Worm (Caenorhabditis elegans) whole organism, L1 larva: ENCODE measurements around the gene abf-6.

ENCODE experiments used
- ama-1 ChIP-seq: fragments of 150-350 bp; optimal IDR thresholded peaks from 2 replicates; lab custom pipeline; 2014
- lin-13 ChIP-seq: fragments of 150-350 bp; optimal IDR thresholded peaks from 2 replicates; lab custom pipeline; 2014; ENCODE audit warnings: missing biosample characterization, missing genetic modification reagents, missing genetic modification characterization
- mdl-1 ChIP-seq, 2 experiments: fragments of 150-350 bp; optimal IDR thresholded peaks; 2 replicates each; lab custom pipeline; 2014 to 2017; ENCODE audit warnings: missing biosample characterization in 2 of 2, missing genetic modification characterization in 2 of 2, inconsistent platforms in 1 of 2
- nhr-11 ChIP-seq: fragments of 150-350 bp; optimal IDR thresholded peaks from 2 replicates; lab custom pipeline; 2014; ENCODE audit warnings: missing biosample characterization, missing genetic modification characterization
- nhr-237 ChIP-seq: fragments of 150-350 bp; optimal IDR thresholded peaks from 2 replicates; lab custom pipeline; 2014; ENCODE audit warnings: missing biosample characterization, missing genetic modification characterization
- pax-3 ChIP-seq: fragments of 200-800 bp; sonication (Bioruptor generic); optimal IDR thresholded peaks from 2 replicates; lab custom pipeline; 2018; ENCODE audit warnings: mild to moderate bottlenecking, missing genetic modification characterization, moderate library complexity, missing compliant biosample characterization
- snpc-4 ChIP-seq: fragments of 150-350 bp; optimal IDR thresholded peaks from 2 replicates; lab custom pipeline; 2014; ENCODE audit warnings: missing biosample characterization, missing genetic modification characterization
- unc-130 ChIP-seq: fragments of 150-350 bp; optimal IDR thresholded peaks from 2 replicates; lab custom pipeline; 2017; ENCODE audit warnings: missing biosample characterization, missing genetic modification characterization, inconsistent platforms
- ztf-4 ChIP-seq: fragments of 150-350 bp; optimal IDR thresholded peaks from 2 replicates; lab custom pipeline; 2014; ENCODE audit warnings: missing biosample characterization, missing genetic modification characterization

ce11 chrX:12793796-12794195 lies at the start of gene abf-6:
- no peak for TF ChIP-seq mdl-1 (tag; optimal IDR thresholded peaks at IDR 0.05; lab: Kevin White, UChicago)
- TF ChIP-seq ztf-4 (tag; lab: Kevin White, UChicago) = no peak
- TF ChIP-seq pax-3 (tag; lab: Kevin White, UChicago) = no peak
- no peak for TF ChIP-seq nhr-237 (tag; lab: Kevin White, UChicago)
- no peak for TF ChIP-seq snpc-4
- no peak for TF ChIP-seq nhr-11 (tag; lab: Kevin White, UChicago)
- TF ChIP-seq unc-130 (tag; lab: Kevin White, UChicago) = no peak
- TF ChIP-seq ama-1 (lab: Kevin White, UChicago) = no peak
- TF ChIP-seq lin-13 (GFP tag; lab: Kevin White, UChicago) = no peak
